Worm (Caenorhabditis elegans) whole organism, L4 larva: Measurements from ENCODE around the gene lars-1.

Experiments used
- F37D6.2 ChIP-seq: sonication (generic microtip); optimal IDR thresholded peaks from 2 replicates; lab custom pipeline; 2016; ENCODE audit warnings: mild to moderate bottlenecking, missing genetic modification characterization, missing compliant biosample characterization
- F49E8.2 ChIP-seq: sonication (generic microtip); optimal IDR thresholded peaks from 2 replicates; lab custom pipeline; 2016; ENCODE audit warnings: missing compliant biosample characterization, mild to moderate bottlenecking, missing genetic modification characterization, borderline replicate concordance
- T20F7.1 ChIP-seq: fragments of 200-800 bp; sonication (Bioruptor generic); optimal IDR thresholded peaks from 2 replicates; lab custom pipeline; 2018; ENCODE audit warnings: mild to moderate bottlenecking, missing genetic modification characterization, missing compliant biosample characterization
- Y48G9A.11 ChIP-seq: fragments of 200-800 bp; sonication (Bioruptor generic); IDR thresholded peaks from 2 replicates; pipeline ENCODE4 v1.3.6; 2022; ENCODE audit warnings: missing genetic modification reagents, missing genetic modification characterization, missing compliant biosample characterization
- ZK546.5 ChIP-seq, 2 experiments: sonication (generic microtip); optimal IDR thresholded peaks; 2 replicates each; lab custom pipeline; 2017; ENCODE audit warnings: missing biosample characterization in 2 of 2, missing genetic modification characterization in 2 of 2
- ama-1 ChIP-seq: fragments of 150-350 bp; optimal IDR thresholded peaks from 2 replicates; lab custom pipeline; 2014; ENCODE audit warnings: inconsistent platforms, mixed read lengths
- attf-4 ChIP-seq: sonication (generic microtip); optimal IDR thresholded peaks from 3 replicates; lab custom pipeline; 2017; ENCODE audit warnings: missing biosample characterization, missing genetic modification characterization
- ceh-82 ChIP-seq: sonication (generic microtip); optimal IDR thresholded peaks from 2 replicates; lab custom pipeline; 2017; ENCODE audit warnings: missing biosample characterization, missing genetic modification characterization
- cey-2 ChIP-seq: sonication (generic microtip); optimal IDR thresholded peaks from 3 replicates; lab custom pipeline; 2017; ENCODE audit warnings: missing genetic modification characterization, mild to moderate bottlenecking, missing compliant biosample characterization, antibody characterized with exemption, borderline replicate concordance; ENCODE audit not compliant: insufficient read depth
- ctbp-1 ChIP-seq: fragments of 200-800 bp; sonication (Bioruptor generic); IDR thresholded peaks from 2 replicates; pipeline ENCODE4 v1.3.6; 2022; ENCODE audit warnings: missing genetic modification reagents, missing genetic modification characterization, missing compliant biosample characterization
- daf-16 ChIP-seq, 3 experiments: sonication (generic microtip); optimal IDR thresholded peaks; 2 replicates each; lab custom pipeline; 2016 to 2017; ENCODE audit warnings: missing genetic modification characterization in 3 of 3, missing genetic modification reagents in 3 of 3, mild to moderate bottlenecking in 2 of 3, missing compliant biosample characterization in 2 of 3, missing biosample characterization in 1 of 3, moderate library complexity in 1 of 3
- dpl-1 ChIP-seq: fragments of 150-350 bp; optimal IDR thresholded peaks from 2 replicates; lab custom pipeline; 2014; ENCODE audit warnings: missing biosample characterization, missing genetic modification reagents, missing genetic modification characterization
- duxl-1 ChIP-seq: sonication (generic microtip); optimal IDR thresholded peaks from 2 replicates; lab custom pipeline; 2016; ENCODE audit warnings: mild to moderate bottlenecking, missing genetic modification characterization, moderate library complexity, missing compliant biosample characterization; ENCODE audit not compliant: poor library complexity
- dve-1 ChIP-seq: sonication (generic microtip); optimal IDR thresholded peaks from 2 replicates; lab custom pipeline; 2017; ENCODE audit warnings: antibody characterized with exemption, mild to moderate bottlenecking, missing genetic modification characterization, missing compliant biosample characterization; ENCODE audit not compliant: insufficient read depth
- egl-43 ChIP-seq: fragments of 200-800 bp; sonication (Bioruptor generic); IDR thresholded peaks from 2 replicates; pipeline ENCODE4 v1.3.6; 2022; ENCODE audit warnings: missing genetic modification reagents, missing genetic modification characterization, missing compliant biosample characterization
- gei-8 ChIP-seq: fragments of 200-800 bp; sonication (Bioruptor generic); optimal IDR thresholded peaks from 2 replicates; lab custom pipeline; 2018; ENCODE audit warnings: mild to moderate bottlenecking, missing genetic modification characterization, missing compliant biosample characterization
- hif-1 ChIP-seq, 2 experiments: sonication (generic microtip); optimal IDR thresholded peaks; 2 replicates each; lab custom pipeline; 2016 to 2017; ENCODE audit warnings: missing compliant biosample characterization in 2 of 2, missing genetic modification characterization in 2 of 2, missing genetic modification reagents in 2 of 2, missing genotype in 2 of 2, mild to moderate bottlenecking in 1 of 2
- jun-1 ChIP-seq: fragments of 150-350 bp; optimal IDR thresholded peaks from 2 replicates; lab custom pipeline; 2014; ENCODE audit warnings: missing biosample characterization, missing genetic modification reagents, missing genetic modification characterization
- lim-7 ChIP-seq: fragments of 200-800 bp; sonication (Bioruptor generic); IDR thresholded peaks from 2 replicates; pipeline ENCODE4 v1.3.6; 2022; ENCODE audit warnings: missing genetic modification characterization, missing compliant biosample characterization
- lin-13 ChIP-seq: fragments of 150-350 bp; optimal IDR thresholded peaks from 2 replicates; lab custom pipeline; 2014; ENCODE audit warnings: missing biosample characterization, missing genetic modification reagents, missing genetic modification characterization
- lin-38 ChIP-seq: fragments of 200-800 bp; sonication (Bioruptor generic); IDR thresholded peaks from 2 replicates; pipeline ENCODE4 v1.3.6; 2022; ENCODE audit warnings: missing genetic modification reagents, missing genetic modification characterization, missing compliant biosample characterization
- lir-3 ChIP-seq: sonication (generic microtip); optimal IDR thresholded peaks from 2 replicates; lab custom pipeline; 2016; ENCODE audit warnings: mild to moderate bottlenecking, missing genetic modification characterization, missing compliant biosample characterization
- lsy-2 ChIP-seq, 2 experiments: fragments of 150-350 bp in 1 of 2; sonication (generic microtip) in 1 of 2; optimal IDR thresholded peaks; 2 replicates each; lab custom pipeline; 2014 to 2017; ENCODE audit warnings: missing biosample characterization in 2 of 2, missing genetic modification characterization in 2 of 2
- madf-9 ChIP-seq: fragments of 200-800 bp; sonication (Bioruptor generic); conservative IDR thresholded peaks from 2 replicates; pipeline ENCODE4 v1.3.6; 2022; ENCODE audit warnings: missing genetic modification reagents, missing genetic modification characterization, missing compliant biosample characterization
- mdl-1 ChIP-seq, 2 experiments: fragments of 150-350 bp in 1 of 2; sonication (generic microtip) in 1 of 2; optimal IDR thresholded peaks; 2 replicates each; lab custom pipeline; 2014 to 2017; ENCODE audit warnings: missing biosample characterization in 2 of 2, missing genetic modification characterization in 2 of 2
- mep-1 ChIP-seq: fragments of 150-350 bp; sonication (generic microtip); optimal IDR thresholded peaks from 3 replicates; lab custom pipeline; 2014; ENCODE audit warnings: missing biosample characterization, missing genetic modification characterization
- nhr-102 ChIP-seq: sonication (generic microtip); optimal IDR thresholded peaks from 2 replicates; lab custom pipeline; 2016; ENCODE audit warnings: mild to moderate bottlenecking, missing genetic modification characterization, moderate library complexity, missing compliant biosample characterization
- nhr-11 ChIP-seq: fragments of 150-350 bp; optimal IDR thresholded peaks from 2 replicates; lab custom pipeline; 2014; ENCODE audit warnings: missing biosample characterization, missing genetic modification characterization
- nhr-237 ChIP-seq: sonication (generic microtip); optimal IDR thresholded peaks from 2 replicates; lab custom pipeline; 2017; ENCODE audit warnings: missing biosample characterization, missing genetic modification characterization
- nhr-28 ChIP-seq: fragments of 150-350 bp; optimal IDR thresholded peaks from 2 replicates; lab custom pipeline; 2014; ENCODE audit warnings: missing biosample characterization, missing genetic modification characterization
- nhr-48 ChIP-seq: sonication (generic microtip); optimal IDR thresholded peaks from 2 replicates; lab custom pipeline; 2016; ENCODE audit warnings: mild to moderate bottlenecking, missing genetic modification characterization, missing compliant biosample characterization
- nhr-6 ChIP-seq: fragments of 150-350 bp; optimal IDR thresholded peaks from 2 replicates; lab custom pipeline; 2014; ENCODE audit warnings: missing biosample characterization, missing genetic modification characterization
- nhr-77 ChIP-seq: fragments of 150-350 bp; optimal IDR thresholded peaks from 2 replicates; lab custom pipeline; 2014; ENCODE audit warnings: missing biosample characterization, missing genetic modification characterization
- pha-4 ChIP-seq, 2 experiments: fragments of 150-350 bp in 1 of 2; fragments of 200-800 bp in 1 of 2; sonication (Bioruptor generic) in 1 of 2; IDR thresholded peaks in 1 of 2; optimal IDR thresholded peaks in 1 of 2; 2 replicates each; pipeline versions ENCODE4 v1.3.6 to Lab custom; 2014 to 2022; ENCODE audit warnings: missing genetic modification characterization in 2 of 2, missing genetic modification reagents in 2 of 2, missing biosample characterization in 1 of 2, missing compliant biosample characterization in 1 of 2
- rbr-2 ChIP-seq: sonication (generic microtip); optimal IDR thresholded peaks from 2 replicates; lab custom pipeline; 2016; ENCODE audit warnings: missing genotype, missing genetic modification characterization, missing compliant biosample characterization
- sdz-12 ChIP-seq: fragments of 200-800 bp; sonication (Bioruptor generic); optimal IDR thresholded peaks from 2 replicates; lab custom pipeline; 2018; ENCODE audit warnings: mild to moderate bottlenecking, missing genetic modification characterization, missing compliant biosample characterization
- set-16 ChIP-seq: fragments of 200-800 bp; sonication (Bioruptor generic); IDR thresholded peaks from 2 replicates; pipeline ENCODE4 v1.3.6; 2022; ENCODE audit warnings: missing genetic modification reagents, missing genetic modification characterization, missing compliant biosample characterization
- spr-1 ChIP-seq: sonication (generic microtip); optimal IDR thresholded peaks from 2 replicates; lab custom pipeline; 2016; ENCODE audit warnings: mild to moderate bottlenecking, missing genetic modification characterization, missing compliant biosample characterization
- zfp-3 ChIP-seq: fragments of 200-800 bp; sonication (Bioruptor generic); conservative IDR thresholded peaks from 2 replicates; pipeline ENCODE4 v1.3.6; 2022; ENCODE audit warnings: missing genetic modification reagents, missing genetic modification characterization, missing compliant biosample characterization
- zip-2 ChIP-seq: fragments of 150-350 bp; optimal IDR thresholded peaks from 2 replicates; lab custom pipeline; 2014; ENCODE audit warnings: missing biosample characterization, missing genetic modification characterization
- ztf-11 ChIP-seq: fragments of 150-350 bp; optimal IDR thresholded peaks from 2 replicates; lab custom pipeline; 2014; ENCODE audit warnings: missing biosample characterization, missing genetic modification characterization

Gene lars-1

DNA sequence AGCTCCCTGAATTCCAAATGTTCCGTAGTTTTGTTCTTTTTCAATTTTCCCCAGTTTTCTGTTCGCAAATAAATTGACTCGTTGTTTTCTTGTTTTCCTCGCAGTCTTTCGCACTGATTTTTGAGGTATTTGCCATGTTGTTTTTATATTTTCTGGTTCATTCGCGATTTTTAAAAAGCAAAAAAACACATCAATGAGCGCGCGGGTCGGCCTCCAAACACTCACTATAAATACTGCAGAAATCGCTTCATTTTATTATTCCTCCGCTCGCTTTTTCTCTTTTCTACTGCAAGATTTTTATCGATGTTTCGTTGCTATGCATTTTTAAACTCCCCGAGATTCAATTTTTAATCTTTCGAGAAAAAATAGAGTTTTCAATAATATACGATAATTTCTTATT lies 33.8 kb downstream of the lars-1 start:
- TF ChIP-seq lim-7 (GFP tag; lab: Robert Waterston, UW) (0 out of 2 replicates have a peak, but pooled peaks have one; percentile 27), ama-1 (lab: Kevin White, UChicago) (peak; percentile 65), sdz-12 (GFP tag; lab: Kevin White, UChicago) (no peak), ZK546.5 (tag; optimal IDR thresholded peaks at IDR 0.05; lab: Kevin White, UChicago) (no peak), duxl-1 (tag; lab: Kevin White, UChicago) (peak; percentile 6), egl-43 (GFP tag; lab: Robert Waterston, UW) (no peak), zfp-3 (0 out of 2 replicates have a peak, but pooled peaks have one; percentile 16), T20F7.1 (GFP tag; lab: Kevin White, UChicago) (peak; percentile 49), ctbp-1 (0 out of 2 replicates have a peak, but pooled peaks have one; percentile 22), gei-8 (no peak), lin-38 (GFP tag; lab: Robert Waterston, UW) (peak; percentile 21; the same call in 1 of the 2 replicates)
- TF ChIP-seq, all 104 proteins: peak for 7

DNA sequence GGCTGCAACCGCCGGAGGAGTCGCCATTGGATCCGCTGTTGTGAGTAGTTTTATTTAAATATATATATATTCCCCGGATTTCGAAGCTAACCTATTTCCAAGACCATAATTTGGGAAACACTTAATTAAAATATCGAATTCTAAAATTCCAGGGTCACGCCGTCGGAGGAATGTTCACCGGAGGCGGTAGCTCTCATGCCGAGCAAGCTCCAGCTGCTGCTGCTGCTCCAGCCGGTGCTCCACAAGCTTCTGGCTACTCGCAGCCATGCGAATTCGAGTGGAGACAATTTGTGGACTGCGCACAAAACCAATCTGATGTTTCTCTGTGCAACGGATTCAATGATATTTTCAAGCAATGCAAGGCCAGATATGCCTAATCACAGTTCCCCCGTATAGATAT lies 34.3 kb downstream of the lars-1 start:
- no peak for TF ChIP-seq spr-1 (tag; lab: Kevin White, UChicago)
- TF ChIP-seq set-16, result peak; percentile 70
- TF ChIP-seq, all 104 proteins: peak for 1

DNA sequence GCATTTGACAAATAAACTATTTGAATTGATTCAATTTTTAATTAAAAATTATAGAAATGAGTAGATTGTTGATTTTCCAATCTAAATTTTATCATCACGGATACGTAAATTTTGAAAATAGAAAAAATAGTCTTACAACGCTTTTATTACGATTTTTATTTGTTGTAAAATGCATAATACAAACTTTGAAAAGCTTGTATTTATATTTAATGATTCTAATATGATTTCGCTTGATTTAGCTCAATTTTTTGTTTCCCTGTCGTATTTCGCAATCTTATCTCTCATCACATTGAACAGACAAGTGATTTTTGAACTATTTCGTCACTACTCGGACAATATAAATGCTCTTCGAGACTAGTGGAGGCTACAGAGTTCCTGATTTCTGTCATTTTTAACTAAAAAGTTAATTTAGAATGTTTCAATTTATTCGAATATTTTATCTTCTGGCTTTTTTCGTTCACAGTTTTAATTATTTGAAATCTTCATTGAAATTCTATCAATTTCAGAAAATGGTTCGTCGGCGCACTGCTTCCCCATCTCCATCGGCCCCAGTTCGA lies 35.0 kb downstream of the lars-1 start, which contains the start of the genes wht-3 and har-1:
TSS of gene wht-3 (minus strand) at position 51 of the 557 bp plus-strand sequence.
TSS of gene har-1 (plus strand) at position 507 of the 557 bp plus-strand sequence.
- no peak for TF ChIP-seq nhr-48
- peak; percentile 4 for TF ChIP-seq mep-1 (tag; lab: Kevin White, UChicago)
- TF ChIP-seq nhr-11 (tag; lab: Kevin White, UChicago), result peak; percentile 52
- no peak for TF ChIP-seq ceh-82 (tag; lab: Kevin White, UChicago)
- TF ChIP-seq dve-1 (tag; lab: Kevin White, UChicago), result peak; percentile 27
- peak in 1 of 2 experiments; percentile 57 for TF ChIP-seq lsy-2 (tag; optimal IDR thresholded peaks at IDR 0.05; lab: Kevin White, UChicago)
- TF ChIP-seq T20F7.1 (GFP tag; lab: Kevin White, UChicago), result peak; percentile 51
- TF ChIP-seq F49E8.2, result peak; percentile 27
- peak; percentile 38 for TF ChIP-seq nhr-28 (tag; lab: Kevin White, UChicago)

DNA sequence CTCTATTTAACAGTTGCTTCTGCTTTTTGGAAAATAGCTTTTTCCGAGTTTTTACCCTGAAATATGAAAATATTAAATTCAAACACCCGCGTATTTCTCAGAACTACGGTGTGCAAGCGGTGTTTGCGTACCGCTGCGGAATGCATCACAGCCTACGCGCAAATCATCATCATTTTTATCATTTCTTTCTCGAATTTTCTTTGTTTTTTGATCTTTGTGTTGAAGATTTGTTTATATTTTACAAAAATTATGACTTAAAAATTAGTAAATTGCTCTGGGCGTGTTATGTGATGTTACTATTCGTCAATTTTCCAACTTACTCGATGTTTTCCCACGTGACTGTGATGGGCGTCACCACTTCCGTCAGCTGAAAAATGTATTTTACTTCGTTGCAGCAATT lies 35.7 kb downstream of the lars-1 start:
- TF ChIP-seq nhr-237, result no peak
- peak; percentile 69 for TF ChIP-seq mep-1 (tag; lab: Kevin White, UChicago)
- TF ChIP-seq attf-4, result no peak
- no peak for TF ChIP-seq cey-2 (tag; lab: Kevin White, UChicago)
- TF ChIP-seq mdl-1 (tag; optimal IDR thresholded peaks at IDR 0.05; lab: Kevin White, UChicago), result peak in 1 of 2 experiments; percentile 59
- TF ChIP-seq madf-9 (GFP tag; lab: Robert Waterston, UW), result no peak
- TF ChIP-seq ama-1 (lab: Kevin White, UChicago), result peak; percentile 35
- no peak; the same call in 1 of the 2 replicates for TF ChIP-seq pha-4 (GFP tag; IDR thresholded peaks at IDR 0.05; lab: Robert Waterston, UW)
- peak; percentile 48 for TF ChIP-seq pha-4 (tag; optimal IDR thresholded peaks at IDR 0.05; lab: Kevin White, UChicago)
- TF ChIP-seq nhr-6, result no peak
- TF ChIP-seq nhr-102 (tag; lab: Kevin White, UChicago), result no peak
- no peak for TF ChIP-seq lir-3
- TF ChIP-seq zfp-3, result no peak
- TF ChIP-seq hif-1 (tag; optimal IDR thresholded peaks at IDR 0.05; lab: Kevin White, UChicago), result peak in 1 of 2 experiments; percentile 26
- TF ChIP-seq lsy-2 (tag; optimal IDR thresholded peaks at IDR 0.05; lab: Kevin White, UChicago), result peak; percentile 88 to 99
- TF ChIP-seq jun-1 (tag; lab: Kevin White, UChicago), result peak; percentile 16
- TF ChIP-seq zip-2 (tag; lab: Kevin White, UChicago), result peak; percentile 15
- peak; percentile 64 for TF ChIP-seq lin-38 (GFP tag; lab: Robert Waterston, UW)
- TF ChIP-seq nhr-77 (tag; lab: Kevin White, UChicago), result peak; percentile 47
- TF ChIP-seq Y48G9A.11 (GFP tag; lab: Robert Waterston, UW), result no peak
- no peak for TF ChIP-seq ztf-11 (tag; lab: Kevin White, UChicago)
- no peak for TF ChIP-seq daf-16 (GFP tag; optimal IDR thresholded peaks at IDR 0.05; lab: Kevin White, UChicago)
- TF ChIP-seq daf-16 (tag; optimal IDR thresholded peaks at IDR 0.05; lab: Kevin White, UChicago), result peak; percentile 65
- TF ChIP-seq ceh-82 (tag; lab: Kevin White, UChicago), result no peak
- TF ChIP-seq ctbp-1, result peak; percentile 48; the same call in 1 of the 2 replicates
- no peak for TF ChIP-seq F37D6.2 (tag; lab: Kevin White, UChicago)
- TF ChIP-seq dpl-1 (GFP tag; lab: Kevin White, UChicago), result peak; percentile 97
- peak; percentile 5 for TF ChIP-seq rbr-2 (tag; lab: Kevin White, UChicago)
- TF ChIP-seq lin-13 (GFP tag; lab: Kevin White, UChicago), result peak; percentile 4
- peak; percentile 68 for TF ChIP-seq nhr-28 (tag; lab: Kevin White, UChicago)
